Fruit fly (Drosophila melanogaster) whole organism, adult: ENCODE measurements around the gene ppk13.

Source experiments
- CG11617 ChIP-seq: fragments of 200-800 bp; sonication (Bioruptor generic); optimal IDR thresholded peaks from 2 replicates; lab custom pipeline; 2017; ENCODE audit warnings: mild to moderate bottlenecking, missing biosample characterization, missing genetic modification reagents, missing genetic modification characterization
- CG1620 ChIP-seq: fragments of 200-800 bp; sonication (Bioruptor generic); optimal IDR thresholded peaks from 2 replicates; lab custom pipeline; 2016; ENCODE audit warnings: missing biosample characterization, missing genetic modification characterization
- CG7045 ChIP-seq: fragments of 200-800 bp; sonication (Bioruptor generic); optimal IDR thresholded peaks from 2 replicates; lab custom pipeline; 2017; ENCODE audit warnings: missing biosample characterization, mild to moderate bottlenecking, missing genetic modification characterization
- Crg-1 ChIP-seq: fragments of 200-800 bp; sonication (Bioruptor generic); optimal IDR thresholded peaks from 2 replicates; lab custom pipeline; 2016; ENCODE audit warnings: missing biosample characterization, missing genetic modification characterization
- cic ChIP-seq: fragments of 200-800 bp; sonication (Bioruptor generic); optimal IDR thresholded peaks from 2 replicates; lab custom pipeline; 2017; ENCODE audit warnings: missing biosample characterization, mild to moderate bottlenecking, missing genetic modification characterization, moderate library complexity
- cnc ChIP-seq, 2 experiments: fragments of >200 bp; optimal IDR thresholded peaks; 2 replicates each; lab custom pipeline; 2017
- kay ChIP-seq: fragments of 200-800 bp; sonication (Bioruptor generic); peaks from one replicate; lab custom pipeline; 2016; ENCODE audit warnings: missing biosample characterization, missing genetic modification characterization, borderline replicate concordance
- pad ChIP-seq: fragments of 200-800 bp; sonication (Bioruptor generic); optimal IDR thresholded peaks from 3 replicates; lab custom pipeline; 2017; ENCODE audit warnings: missing biosample characterization, missing genetic modification characterization, mild to moderate bottlenecking, moderate library complexity, missing genetic modification reagents
- toe ChIP-seq: fragments of 200-800 bp; sonication (Bioruptor generic); optimal IDR thresholded peaks from 2 replicates; lab custom pipeline; 2016; ENCODE audit warnings: missing biosample characterization, missing genetic modification characterization

- TF ChIP-seq cic (GFP tag; lab: Kevin White, UChicago) (no peak), pad (GFP tag; lab: Kevin White, UChicago) (no peak), toe (no peak), cnc (optimal IDR thresholded peaks at IDR 0.05; lab: Kevin White, UChicago) (no peak), CG7045 (GFP tag; lab: Kevin White, UChicago) (no peak), CG1620 (GFP tag; lab: Kevin White, UChicago) (no peak), kay (no peak), CG11617 (GFP tag; lab: Kevin White, UChicago) (no peak), Crg-1 (GFP tag; lab: Kevin White, UChicago) (no peak)
Observed at dm6 chr2L:21069776-21070175, 18.8 kb downstream of the ppk13 start.
